Worm (Caenorhabditis elegans) whole organism, L4 larva: ENCODE results near the gene C53A5.17.

Experiments
- D1046.2 ChIP-seq: fragments of 200-800 bp; sonication (Bioruptor generic); IDR thresholded peaks from 2 replicates; pipeline ENCODE4 v1.3.6; 2022; ENCODE audit warnings: missing genetic modification characterization, missing compliant biosample characterization
- F26F4.8 ChIP-seq: fragments of 200-800 bp; sonication (Bioruptor generic); conservative IDR thresholded peaks from 2 replicates; pipeline ENCODE4 v1.3.6; 2022; ENCODE audit warnings: missing genetic modification characterization, missing compliant biosample characterization
- F37D6.2 ChIP-seq: sonication (generic microtip); optimal IDR thresholded peaks from 2 replicates; lab custom pipeline; 2016; ENCODE audit warnings: mild to moderate bottlenecking, missing genetic modification characterization, missing compliant biosample characterization
- T26A8.4 ChIP-seq: fragments of 200-800 bp; sonication (Bioruptor generic); IDR thresholded peaks from 2 replicates; pipeline ENCODE4 v1.3.6; 2022; ENCODE audit warnings: missing genetic modification characterization, missing compliant biosample characterization
- Y105C5A.15 ChIP-seq: fragments of 200-800 bp; sonication (Bioruptor generic); IDR thresholded peaks from 2 replicates; pipeline ENCODE4 v1.3.6; 2022; ENCODE audit warnings: missing genetic modification characterization, missing compliant biosample characterization
- Y75B8A.6 ChIP-seq: fragments of 200-800 bp; sonication (Bioruptor generic); IDR thresholded peaks from 2 replicates; pipeline ENCODE4 v1.3.6; 2022; ENCODE audit warnings: missing genetic modification reagents, missing genetic modification characterization, missing compliant biosample characterization
- aly-2 ChIP-seq: sonication (generic microtip); optimal IDR thresholded peaks from 2 replicates; lab custom pipeline; 2018; ENCODE audit warnings: missing biosample characterization, missing genetic modification characterization
- ama-1 ChIP-seq: fragments of 150-350 bp; optimal IDR thresholded peaks from 2 replicates; lab custom pipeline; 2014; ENCODE audit warnings: inconsistent platforms, mixed read lengths
- arid-1 ChIP-seq: fragments of 200-800 bp; sonication (Bioruptor generic); conservative IDR thresholded peaks from 2 replicates; pipeline ENCODE4 v1.3.6; 2022; ENCODE audit warnings: missing genetic modification reagents, missing genetic modification characterization, missing compliant biosample characterization
- attf-4 ChIP-seq: sonication (generic microtip); optimal IDR thresholded peaks from 3 replicates; lab custom pipeline; 2017; ENCODE audit warnings: missing biosample characterization, missing genetic modification characterization
- ceh-28 ChIP-seq: fragments of 150-350 bp; optimal IDR thresholded peaks from 2 replicates; lab custom pipeline; 2014; ENCODE audit warnings: missing biosample characterization, missing genetic modification reagents, missing genetic modification characterization
- ceh-32 ChIP-seq: sonication (generic microtip); optimal IDR thresholded peaks from 2 replicates; lab custom pipeline; 2016; ENCODE audit warnings: mild to moderate bottlenecking, missing genetic modification characterization, missing compliant biosample characterization; ENCODE audit not compliant: poor library complexity
- ces-1 ChIP-seq: fragments of 150-350 bp; sonication (generic microtip); optimal IDR thresholded peaks from 4 replicates; lab custom pipeline; 2014; ENCODE audit warnings: missing biosample characterization, missing genetic modification reagents, missing genetic modification characterization
- cey-2 ChIP-seq: sonication (generic microtip); optimal IDR thresholded peaks from 3 replicates; lab custom pipeline; 2017; ENCODE audit warnings: missing genetic modification characterization, mild to moderate bottlenecking, missing compliant biosample characterization, antibody characterized with exemption, borderline replicate concordance; ENCODE audit not compliant: insufficient read depth
- ctbp-1 ChIP-seq: fragments of 200-800 bp; sonication (Bioruptor generic); IDR thresholded peaks from 2 replicates; pipeline ENCODE4 v1.3.6; 2022; ENCODE audit warnings: missing genetic modification reagents, missing genetic modification characterization, missing compliant biosample characterization
- daf-16 ChIP-seq, 3 experiments: sonication (generic microtip); optimal IDR thresholded peaks; 2 replicates each; lab custom pipeline; 2016 to 2017; ENCODE audit warnings: missing genetic modification characterization in 3 of 3, missing genetic modification reagents in 3 of 3, mild to moderate bottlenecking in 2 of 3, missing compliant biosample characterization in 2 of 3, missing biosample characterization in 1 of 3, moderate library complexity in 1 of 3
- daf-8 ChIP-seq: fragments of 200-800 bp; sonication (Bioruptor generic); IDR thresholded peaks from 2 replicates; pipeline ENCODE4 v1.3.6; 2022; ENCODE audit warnings: missing genetic modification characterization, missing compliant biosample characterization
- dmd-6 ChIP-seq: fragments of 200-800 bp; sonication (Bioruptor generic); IDR thresholded peaks from 2 replicates; pipeline ENCODE4 v1.3.6; 2022; ENCODE audit warnings: missing genetic modification reagents, missing genetic modification characterization, missing compliant biosample characterization
- dve-1 ChIP-seq: sonication (generic microtip); optimal IDR thresholded peaks from 2 replicates; lab custom pipeline; 2017; ENCODE audit warnings: antibody characterized with exemption, mild to moderate bottlenecking, missing genetic modification characterization, missing compliant biosample characterization; ENCODE audit not compliant: insufficient read depth
- fkh-10 ChIP-seq: fragments of 150-350 bp; optimal IDR thresholded peaks from 2 replicates; lab custom pipeline; 2014; ENCODE audit warnings: missing biosample characterization, missing genetic modification reagents, missing genetic modification characterization
- fos-1 ChIP-seq: fragments of 150-350 bp; optimal IDR thresholded peaks from 2 replicates; lab custom pipeline; 2014; ENCODE audit warnings: missing biosample characterization, missing genetic modification characterization
- hif-1 ChIP-seq, 2 experiments: sonication (generic microtip); optimal IDR thresholded peaks; 2 replicates each; lab custom pipeline; 2016 to 2017; ENCODE audit warnings: missing compliant biosample characterization in 2 of 2, missing genetic modification characterization in 2 of 2, missing genetic modification reagents in 2 of 2, missing genotype in 2 of 2, mild to moderate bottlenecking in 1 of 2
- hlh-11 ChIP-seq: fragments of 200-800 bp; sonication (Bioruptor generic); optimal IDR thresholded peaks from 2 replicates; lab custom pipeline; 2018; ENCODE audit warnings: mild to moderate bottlenecking, missing genetic modification characterization, missing compliant biosample characterization
- lim-7 ChIP-seq: fragments of 200-800 bp; sonication (Bioruptor generic); IDR thresholded peaks from 2 replicates; pipeline ENCODE4 v1.3.6; 2022; ENCODE audit warnings: missing genetic modification characterization, missing compliant biosample characterization
- lin-29 ChIP-seq: fragments of 200-800 bp; sonication (Bioruptor generic); IDR thresholded peaks from 2 replicates; pipeline ENCODE4 v1.3.6; 2022; ENCODE audit warnings: missing genetic modification reagents, missing genetic modification characterization, missing compliant biosample characterization
- lin-38 ChIP-seq: fragments of 200-800 bp; sonication (Bioruptor generic); IDR thresholded peaks from 2 replicates; pipeline ENCODE4 v1.3.6; 2022; ENCODE audit warnings: missing genetic modification reagents, missing genetic modification characterization, missing compliant biosample characterization
- madf-5 ChIP-seq, 2 experiments: fragments of 200-800 bp; sonication (Bioruptor generic); IDR thresholded peaks; 2 replicates each; pipeline ENCODE4 v1.3.6; 2022; ENCODE audit warnings: missing compliant biosample characterization in 2 of 2, missing genetic modification characterization in 2 of 2
- madf-9 ChIP-seq: fragments of 200-800 bp; sonication (Bioruptor generic); conservative IDR thresholded peaks from 2 replicates; pipeline ENCODE4 v1.3.6; 2022; ENCODE audit warnings: missing genetic modification reagents, missing genetic modification characterization, missing compliant biosample characterization
- mep-1 ChIP-seq: fragments of 150-350 bp; sonication (generic microtip); optimal IDR thresholded peaks from 3 replicates; lab custom pipeline; 2014; ENCODE audit warnings: missing biosample characterization, missing genetic modification characterization
- mes-2 ChIP-seq: sonication (generic microtip); optimal IDR thresholded peaks from 2 replicates; lab custom pipeline; 2016; ENCODE audit warnings: missing genotype, mild to moderate bottlenecking, missing genetic modification characterization, missing compliant biosample characterization; ENCODE audit not compliant: poor library complexity, severe bottlenecking
- mxl-3 ChIP-seq: fragments of 200-800 bp; sonication (Bioruptor generic); optimal IDR thresholded peaks from 2 replicates; lab custom pipeline; 2018; ENCODE audit warnings: mild to moderate bottlenecking, missing genetic modification characterization, missing compliant biosample characterization
- nhr-102 ChIP-seq: sonication (generic microtip); optimal IDR thresholded peaks from 2 replicates; lab custom pipeline; 2016; ENCODE audit warnings: mild to moderate bottlenecking, missing genetic modification characterization, moderate library complexity, missing compliant biosample characterization
- nhr-25 ChIP-seq: sonication (generic microtip); optimal IDR thresholded peaks from 2 replicates; lab custom pipeline; 2017; ENCODE audit warnings: missing genetic modification characterization, mild to moderate bottlenecking, missing compliant biosample characterization, antibody characterized with exemption, moderate library complexity, borderline replicate concordance; ENCODE audit not compliant: insufficient read depth
- nhr-28 ChIP-seq: fragments of 150-350 bp; optimal IDR thresholded peaks from 2 replicates; lab custom pipeline; 2014; ENCODE audit warnings: missing biosample characterization, missing genetic modification characterization
- nhr-42 ChIP-seq: fragments of 200-800 bp; sonication (Bioruptor generic); IDR thresholded peaks from 2 replicates; pipeline ENCODE4 v1.3.6; 2022; ENCODE audit warnings: missing genetic modification characterization, missing compliant biosample characterization
- nhr-76 ChIP-seq: fragments of 150-350 bp; optimal IDR thresholded peaks from 2 replicates; lab custom pipeline; 2014; ENCODE audit warnings: missing biosample characterization, missing genetic modification characterization
- nhr-77 ChIP-seq: fragments of 150-350 bp; optimal IDR thresholded peaks from 2 replicates; lab custom pipeline; 2014; ENCODE audit warnings: missing biosample characterization, missing genetic modification characterization
- php-3 ChIP-seq: fragments of 200-800 bp; sonication (Bioruptor generic); IDR thresholded peaks from 2 replicates; pipeline ENCODE4 v1.3.6; 2022; ENCODE audit warnings: missing genetic modification reagents, missing genetic modification characterization, missing compliant biosample characterization
- pqm-1 ChIP-seq: sonication (generic microtip); optimal IDR thresholded peaks from 2 replicates; lab custom pipeline; 2017; ENCODE audit warnings: missing biosample characterization, missing genetic modification characterization
- snpc-1.2 ChIP-seq: fragments of 200-800 bp; sonication (Bioruptor generic); IDR thresholded peaks from 2 replicates; pipeline ENCODE4 v1.3.6; 2022; ENCODE audit warnings: missing genetic modification reagents, missing genetic modification characterization, missing compliant biosample characterization
- tag-97 ChIP-seq: fragments of 200-800 bp; sonication (Bioruptor generic); IDR thresholded peaks from 2 replicates; pipeline ENCODE4 v1.3.6; 2022; ENCODE audit warnings: missing genetic modification characterization, missing compliant biosample characterization
- vab-7 ChIP-seq: fragments of 200-800 bp; sonication (Bioruptor generic); IDR thresholded peaks from 2 replicates; pipeline ENCODE4 v1.3.6; 2022; ENCODE audit warnings: missing genetic modification reagents, missing genetic modification characterization, missing compliant biosample characterization
- zag-1 ChIP-seq: fragments of 150-350 bp; optimal IDR thresholded peaks from 2 replicates; lab custom pipeline; 2014; ENCODE audit warnings: missing biosample characterization, missing genetic modification characterization
- zip-11 ChIP-seq: fragments of 200-800 bp; sonication (Bioruptor generic); IDR thresholded peaks from 2 replicates; pipeline ENCODE4 v1.3.6; 2022; ENCODE audit warnings: missing genetic modification characterization, missing compliant biosample characterization
- ztf-7 ChIP-seq: fragments of 150-350 bp; optimal IDR thresholded peaks from 2 replicates; lab custom pipeline; 2014; ENCODE audit warnings: missing biosample characterization, missing genetic modification characterization

C53A5.17 gene

ce11 chrV:14491097-14491496 is 29.8 kb downstream of the C53A5.17 start:
- TF ChIP-seq arid-1 (GFP tag; lab: Robert Waterston, UW), result no peak
- TF ChIP-seq Y105C5A.15 (GFP tag; lab: Robert Waterston, UW), result no peak
- TF ChIP-seq zag-1 (tag; lab: Kevin White, UChicago), result no peak
- no peak for TF ChIP-seq hlh-11 (tag; lab: Kevin White, UChicago)
- no peak for TF ChIP-seq ctbp-1
- TF ChIP-seq snpc-1.2, result no peak
- no peak for TF ChIP-seq mep-1 (tag; lab: Kevin White, UChicago)
- TF ChIP-seq mes-2, result no peak
- TF ChIP-seq nhr-102 (tag; lab: Kevin White, UChicago), result no peak
- no peak for TF ChIP-seq fos-1 (tag; lab: Kevin White, UChicago)
- TF ChIP-seq zip-11 (GFP tag; lab: Robert Waterston, UW), result no peak
- no peak for TF ChIP-seq ces-1 (GFP tag; lab: Kevin White, UChicago)
- TF ChIP-seq ceh-32 (tag; lab: Kevin White, UChicago), result no peak
- no peak for TF ChIP-seq fkh-10 (GFP tag; lab: Kevin White, UChicago)
- TF ChIP-seq, all 104 proteins: peak for 0

ce11 chrV:14484582-14484981 is 36.3 kb downstream of the C53A5.17 start, which contains the start of gene R02D5.4:
Gene R02D5.4, minus strand, starts transcription at chrV:14484682.
- no peak for TF ChIP-seq dmd-6 (GFP tag; lab: Robert Waterston, UW)
- no peak for TF ChIP-seq ztf-7 (tag; lab: Kevin White, UChicago)
- TF ChIP-seq nhr-25, result no peak
- TF ChIP-seq php-3 (GFP tag; lab: Robert Waterston, UW), result no peak
- TF ChIP-seq lin-38 (GFP tag; lab: Robert Waterston, UW), result no peak
- TF ChIP-seq nhr-102 (tag; lab: Kevin White, UChicago), result no peak
- no peak for TF ChIP-seq vab-7 (GFP tag; lab: Robert Waterston, UW)
- no peak for TF ChIP-seq F26F4.8 (GFP tag; lab: Robert Waterston, UW)
- TF ChIP-seq daf-8 (GFP tag; lab: Robert Waterston, UW), result no peak
- TF ChIP-seq attf-4 (tag; lab: Kevin White, UChicago), result no peak
- TF ChIP-seq nhr-42, result no peak
- no peak for TF ChIP-seq madf-9 (GFP tag; lab: Robert Waterston, UW)
- TF ChIP-seq ama-1 (lab: Kevin White, UChicago), result no peak
- TF ChIP-seq D1046.2, result no peak

ce11 chrV:14482728-14483210 is 38.1 kb downstream of the C53A5.17 start, which contains the start of gene R02D5.3:
Gene R02D5.3, plus strand, starts transcription at chrV:14483160.
- no peak for TF ChIP-seq F37D6.2 (tag; lab: Kevin White, UChicago)
- no peak for TF ChIP-seq T26A8.4 (GFP tag; lab: Robert Waterston, UW)
- TF ChIP-seq daf-16 (GFP tag; optimal IDR thresholded peaks at IDR 0.05; lab: Kevin White, UChicago), result no peak
- peak; percentile 32 for TF ChIP-seq daf-16 (tag; optimal IDR thresholded peaks at IDR 0.05; lab: Kevin White, UChicago)
- TF ChIP-seq nhr-28, result peak; percentile 90
- no peak for TF ChIP-seq madf-5 (GFP tag; IDR thresholded peaks at IDR 0.05; lab: Robert Waterston, UW)
- TF ChIP-seq php-3 (GFP tag; lab: Robert Waterston, UW), result no peak
- peak; percentile 52 for TF ChIP-seq dve-1 (tag; lab: Kevin White, UChicago)
- TF ChIP-seq pqm-1 (tag; lab: Kevin White, UChicago), result peak; percentile 38
- no peak for TF ChIP-seq ama-1 (lab: Kevin White, UChicago)
- TF ChIP-seq dmd-6 (GFP tag; lab: Robert Waterston, UW), result peak; percentile 32; the same call in 1 of the 2 replicates

- TF ChIP-seq dve-1 (tag; lab: Kevin White, UChicago), result no peak
- TF ChIP-seq madf-9 (GFP tag; lab: Robert Waterston, UW), result no peak
- no peak for TF ChIP-seq hlh-11 (tag; lab: Kevin White, UChicago)
- TF ChIP-seq Y105C5A.15 (GFP tag; lab: Robert Waterston, UW), result no peak
- TF ChIP-seq Y75B8A.6 (GFP tag; lab: Robert Waterston, UW), result no peak
- TF ChIP-seq cey-2 (tag; lab: Kevin White, UChicago), result no peak
- TF ChIP-seq ceh-28 (tag; lab: Kevin White, UChicago), result no peak
- no peak for TF ChIP-seq daf-8 (GFP tag; lab: Robert Waterston, UW)
- TF ChIP-seq lim-7 (GFP tag; lab: Robert Waterston, UW), result no peak
- no peak for TF ChIP-seq tag-97
- no peak for TF ChIP-seq hif-1 (tag; optimal IDR thresholded peaks at IDR 0.05; lab: Kevin White, UChicago)
- no peak for TF ChIP-seq nhr-76
- TF ChIP-seq aly-2, result no peak
- no peak for TF ChIP-seq nhr-77
- no peak for TF ChIP-seq dmd-6 (GFP tag; lab: Robert Waterston, UW)
- no peak for TF ChIP-seq lin-29 (GFP tag; lab: Robert Waterston, UW)
- no peak for TF ChIP-seq mxl-3
These were observed 38.9 kb downstream of the C53A5.17 start, which contains the start of gene R02D5.10 for ce11 chrV:14481987-14482386. Gene R02D5.10, plus strand, starts transcription at chrV:14482287.
